Worm (Caenorhabditis elegans) whole organism, L2 larva: ENCODE data around the gene F53C11.1.
A peak's percentile ranks its signal among the peaks of the same experiment; 100 is the strongest.

Experiments used
- C34F6.9 ChIP-seq: fragments of 150-350 bp; optimal IDR thresholded peaks from 2 replicates; lab custom pipeline; 2014; ENCODE audit warnings: missing biosample characterization, missing genetic modification characterization
- F13H6.1 ChIP-seq: sonication (generic microtip); optimal IDR thresholded peaks from 2 replicates; lab custom pipeline; 2016; ENCODE audit warnings: missing genetic modification characterization, missing compliant biosample characterization
- R02D3.7 ChIP-seq: fragments of 150-350 bp; optimal IDR thresholded peaks from 2 replicates; lab custom pipeline; 2014; ENCODE audit warnings: missing biosample characterization, missing genetic modification characterization
- Y55F3AM.14 ChIP-seq: fragments of 200-800 bp; sonication (Bioruptor generic); optimal IDR thresholded peaks from 2 replicates; lab custom pipeline; 2018; ENCODE audit warnings: mild to moderate bottlenecking, missing genetic modification characterization, missing compliant biosample characterization
- ZK546.5 ChIP-seq: sonication (generic microtip); optimal IDR thresholded peaks from 2 replicates; lab custom pipeline; 2017; ENCODE audit warnings: missing biosample characterization, missing genetic modification characterization
- alr-1 ChIP-seq: fragments of 150-350 bp; optimal IDR thresholded peaks from 2 replicates; lab custom pipeline; 2014; ENCODE audit warnings: missing biosample characterization, missing genetic modification characterization
- aly-2 ChIP-seq: fragments of 150-350 bp; optimal IDR thresholded peaks from 2 replicates; lab custom pipeline; 2014; ENCODE audit warnings: missing biosample characterization, missing genetic modification characterization
- blmp-1 ChIP-seq: sonication (generic microtip); optimal IDR thresholded peaks from 2 replicates; lab custom pipeline; 2017; ENCODE audit warnings: missing genetic modification characterization, mild to moderate bottlenecking, missing compliant biosample characterization, antibody characterized with exemption, moderate library complexity; ENCODE audit not compliant: insufficient read depth
- ceh-16 ChIP-seq: fragments of 150-350 bp; optimal IDR thresholded peaks from 2 replicates; lab custom pipeline; 2014; ENCODE audit warnings: missing biosample characterization, missing genetic modification characterization
- ceh-82 ChIP-seq: fragments of 150-350 bp; optimal IDR thresholded peaks from 2 replicates; lab custom pipeline; 2014; ENCODE audit warnings: missing biosample characterization, missing genetic modification characterization
- crh-2 ChIP-seq: sonication (generic microtip); optimal IDR thresholded peaks from 2 replicates; lab custom pipeline; 2017; ENCODE audit warnings: missing biosample characterization, missing genetic modification characterization
- dmd-4 ChIP-seq: sonication (generic microtip); optimal IDR thresholded peaks from 2 replicates; lab custom pipeline; 2017; ENCODE audit warnings: missing biosample characterization, missing genetic modification characterization
- egl-27 ChIP-seq: sonication (generic microtip); optimal IDR thresholded peaks from 3 replicates; lab custom pipeline; 2017; ENCODE audit warnings: missing biosample characterization, missing genetic modification reagents, missing genetic modification characterization
- elt-1 ChIP-seq: fragments of 150-350 bp; optimal IDR thresholded peaks from 2 replicates; lab custom pipeline; 2014; ENCODE audit warnings: missing biosample characterization, missing genetic modification characterization
- elt-3 ChIP-seq: sonication (generic microtip); optimal IDR thresholded peaks from 2 replicates; lab custom pipeline; 2017; ENCODE audit warnings: missing biosample characterization, missing genetic modification characterization
- fos-1 ChIP-seq: fragments of 150-350 bp; optimal IDR thresholded peaks from 2 replicates; lab custom pipeline; 2014; ENCODE audit warnings: missing biosample characterization, missing genetic modification characterization
- gmeb-1 ChIP-seq: fragments of 150-350 bp; optimal IDR thresholded peaks from 2 replicates; lab custom pipeline; 2014; ENCODE audit warnings: missing biosample characterization, missing genetic modification characterization
- lin-11 ChIP-seq: fragments of 150-350 bp; sonication (generic microtip); optimal IDR thresholded peaks from 2 replicates; lab custom pipeline; 2014; ENCODE audit warnings: missing biosample characterization, missing genetic modification characterization, inconsistent platforms, mixed read lengths
- lin-13 ChIP-seq: fragments of 150-350 bp; optimal IDR thresholded peaks from 2 replicates; lab custom pipeline; 2014; ENCODE audit warnings: missing biosample characterization, missing genetic modification reagents, missing genetic modification characterization
- lin-39 ChIP-seq: fragments of 150-350 bp; optimal IDR thresholded peaks from 2 replicates; lab custom pipeline; 2014; ENCODE audit warnings: missing biosample characterization, missing genetic modification reagents, missing genetic modification characterization
- lsy-2 ChIP-seq, 2 experiments: fragments of 150-350 bp in 1 of 2; sonication (generic microtip) in 1 of 2; optimal IDR thresholded peaks; 2 replicates each; lab custom pipeline; 2014 to 2017; ENCODE audit warnings: missing biosample characterization in 2 of 2, missing genetic modification characterization in 2 of 2
- mab-5 ChIP-seq: fragments of 150-350 bp; optimal IDR thresholded peaks from 2 replicates; lab custom pipeline; 2014; ENCODE audit warnings: missing biosample characterization, missing genetic modification characterization
- mbf-1 ChIP-seq: sonication (generic microtip); optimal IDR thresholded peaks from 2 replicates; lab custom pipeline; 2017; ENCODE audit warnings: missing biosample characterization, missing genetic modification characterization
- mdl-1 ChIP-seq, 2 experiments: fragments of 150-350 bp in 1 of 2; sonication (generic microtip) in 1 of 2; optimal IDR thresholded peaks; 2 replicates each; lab custom pipeline; 2017; ENCODE audit warnings: missing biosample characterization in 2 of 2, missing genetic modification characterization in 2 of 2
- nhr-10 ChIP-seq: sonication (generic microtip); optimal IDR thresholded peaks from 2 replicates; lab custom pipeline; 2017; ENCODE audit warnings: missing biosample characterization, missing genetic modification characterization
- nhr-11 ChIP-seq: fragments of 150-350 bp; optimal IDR thresholded peaks from 2 replicates; lab custom pipeline; 2014; ENCODE audit warnings: missing biosample characterization, missing genetic modification characterization
- nhr-12 ChIP-seq: fragments of 150-350 bp; optimal IDR thresholded peaks from 2 replicates; lab custom pipeline; 2014; ENCODE audit warnings: missing biosample characterization, missing genetic modification characterization
- nhr-129 ChIP-seq: fragments of 150-350 bp; optimal IDR thresholded peaks from 2 replicates; lab custom pipeline; 2014; ENCODE audit warnings: missing biosample characterization, missing genetic modification characterization
- nhr-21 ChIP-seq: fragments of 150-350 bp; optimal IDR thresholded peaks from 2 replicates; lab custom pipeline; 2014; ENCODE audit warnings: missing biosample characterization, missing genetic modification characterization
- nhr-23 ChIP-seq: fragments of 150-350 bp; optimal IDR thresholded peaks from 2 replicates; lab custom pipeline; 2014; ENCODE audit warnings: missing biosample characterization, missing genetic modification reagents, missing genetic modification characterization
- nhr-237 ChIP-seq: fragments of 150-350 bp; optimal IDR thresholded peaks from 2 replicates; lab custom pipeline; 2014; ENCODE audit warnings: missing biosample characterization, missing genetic modification characterization
- nhr-25 ChIP-seq: fragments of 150-350 bp; sonication (generic microtip); optimal IDR thresholded peaks from 3 replicates; lab custom pipeline; 2014; ENCODE audit warnings: missing biosample characterization, missing genetic modification characterization
- nhr-6 ChIP-seq: fragments of 150-350 bp; optimal IDR thresholded peaks from 2 replicates; lab custom pipeline; 2014; ENCODE audit warnings: missing biosample characterization, missing genetic modification characterization
- nhr-77 ChIP-seq: fragments of 150-350 bp; optimal IDR thresholded peaks from 2 replicates; lab custom pipeline; 2014; ENCODE audit warnings: missing biosample characterization, missing genetic modification characterization
- peb-1 ChIP-seq: fragments of 150-350 bp; optimal IDR thresholded peaks from 2 replicates; lab custom pipeline; 2014; ENCODE audit warnings: missing biosample characterization, missing genetic modification characterization
- sem-4 ChIP-seq: fragments of 150-350 bp; optimal IDR thresholded peaks from 2 replicates; lab custom pipeline; 2014; ENCODE audit warnings: missing biosample characterization, missing genetic modification reagents, missing genetic modification characterization
- skn-1 ChIP-seq: sonication (generic microtip); optimal IDR thresholded peaks from 2 replicates; lab custom pipeline; 2017; ENCODE audit warnings: missing biosample characterization, missing genetic modification characterization
- sma-3 ChIP-seq: sonication (generic microtip); optimal IDR thresholded peaks from 2 replicates; lab custom pipeline; 2016; ENCODE audit warnings: missing genetic modification reagents, missing genetic modification characterization, missing compliant biosample characterization
- sma-9 ChIP-seq, 2 experiments: fragments of 150-350 bp in 1 of 2; sonication (generic microtip) in 1 of 2; optimal IDR thresholded peaks; 2 replicates each; lab custom pipeline; 2014 to 2016; ENCODE audit warnings: missing genetic modification characterization in 2 of 2, mild to moderate bottlenecking in 1 of 2, missing biosample characterization in 1 of 2, missing compliant biosample characterization in 1 of 2, missing genetic modification reagents in 1 of 2, moderate library complexity in 1 of 2
- snpc-4 ChIP-seq: fragments of 150-350 bp; optimal IDR thresholded peaks from 2 replicates; lab custom pipeline; 2014; ENCODE audit warnings: missing biosample characterization, missing genetic modification characterization
- unc-39 ChIP-seq: fragments of 150-350 bp; optimal IDR thresholded peaks from 2 replicates; lab custom pipeline; 2014; ENCODE audit warnings: missing biosample characterization, missing genetic modification characterization
- unc-55 ChIP-seq: fragments of 150-350 bp; sonication (generic microtip); optimal IDR thresholded peaks from 3 replicates; lab custom pipeline; 2014; ENCODE audit warnings: missing biosample characterization, missing genetic modification reagents, missing genetic modification characterization
- unc-62 ChIP-seq: fragments of 150-350 bp; optimal IDR thresholded peaks from 2 replicates; lab custom pipeline; 2014; ENCODE audit warnings: missing biosample characterization, missing genetic modification reagents, missing genetic modification characterization
- zag-1 ChIP-seq: fragments of 150-350 bp; optimal IDR thresholded peaks from 2 replicates; lab custom pipeline; 2014; ENCODE audit warnings: missing biosample characterization, missing genetic modification characterization
- ztf-1 ChIP-seq: fragments of 200-800 bp; sonication (Bioruptor generic); conservative IDR thresholded peaks from 2 replicates; pipeline ENCODE4 v1.3.6; 2022; ENCODE audit warnings: missing genetic modification characterization, missing compliant biosample characterization
- ztf-11 ChIP-seq: sonication (generic microtip); optimal IDR thresholded peaks from 2 replicates; lab custom pipeline; 2017; ENCODE audit warnings: missing biosample characterization, missing genetic modification characterization
- ztf-4 ChIP-seq: fragments of 150-350 bp; optimal IDR thresholded peaks from 2 replicates; lab custom pipeline; 2014; ENCODE audit warnings: missing biosample characterization, missing genetic modification characterization

The F53C11.1 gene

DNA sequence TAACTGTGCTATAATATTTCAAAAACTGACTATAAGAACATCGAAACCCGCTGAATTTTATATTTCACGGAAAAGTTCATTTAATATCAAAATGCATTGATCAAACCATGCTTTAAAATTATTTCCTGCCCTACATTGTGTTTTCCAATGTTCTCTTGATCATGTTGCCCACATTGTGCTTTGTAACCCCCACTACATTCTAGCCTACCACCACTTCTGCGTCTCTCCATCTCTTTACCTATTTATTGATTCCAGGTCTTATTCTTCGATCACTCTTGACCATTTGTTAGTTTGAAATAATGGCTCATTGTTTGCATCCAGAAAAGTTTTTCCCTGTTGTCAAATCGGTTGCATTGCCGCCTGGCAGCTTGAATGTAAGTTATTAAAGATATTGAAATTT is 6.6 kb downstream of the F53C11.1 start, which contains the start of gene decr-1.1:
decr-1.1 (plus strand) TSS at position 210 of the 400 bp plus-strand sequence.
- TF ChIP-seq lsy-2 (tag; optimal IDR thresholded peaks at IDR 0.05; lab: Kevin White, UChicago) = no peak
- no peak for TF ChIP-seq ztf-11 (tag; lab: Kevin White, UChicago)
- no peak for TF ChIP-seq nhr-11 (tag; lab: Kevin White, UChicago)
- TF ChIP-seq mdl-1 (tag; optimal IDR thresholded peaks at IDR 0.05; lab: Kevin White, UChicago) = no peak
- TF ChIP-seq sma-9 (GFP tag; optimal IDR thresholded peaks at IDR 0.05; lab: Kevin White, UChicago) = peak; percentile 34
- no peak for TF ChIP-seq sma-9 (tag; optimal IDR thresholded peaks at IDR 0.05; lab: Kevin White, UChicago)
- no peak for TF ChIP-seq ceh-82 (tag; lab: Kevin White, UChicago)
- TF ChIP-seq aly-2 (tag; lab: Kevin White, UChicago) = no peak
- no peak for TF ChIP-seq nhr-25 (tag; lab: Kevin White, UChicago)
- TF ChIP-seq fos-1 (tag; lab: Kevin White, UChicago) = peak; percentile 26
- peak; percentile 4 for TF ChIP-seq nhr-129 (tag; lab: Kevin White, UChicago)
- TF ChIP-seq unc-62 (GFP tag; lab: Kevin White, UChicago) = no peak
- no peak for TF ChIP-seq unc-55 (GFP tag; lab: Kevin White, UChicago)

DNA sequence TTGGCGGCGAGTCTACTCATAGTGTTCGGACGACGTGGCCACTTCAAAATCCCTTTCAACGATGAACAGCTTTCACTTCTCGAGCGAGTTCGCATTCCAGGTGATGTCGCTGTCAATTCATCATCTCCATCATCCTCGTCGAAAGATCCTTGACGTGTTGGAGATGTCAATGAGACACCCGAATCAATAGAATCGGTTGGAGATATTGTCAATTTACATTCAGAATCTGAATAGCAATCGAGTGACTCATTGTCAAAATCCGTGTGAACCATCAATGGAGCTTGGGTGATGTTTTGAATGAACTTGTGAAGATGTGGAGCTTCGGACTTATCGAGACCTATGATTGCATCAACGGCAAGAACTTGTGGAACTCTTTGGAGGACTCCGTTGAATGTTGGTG is 10.2 kb downstream of the F53C11.1 start:
- no peak for TF ChIP-seq nhr-77 (tag; lab: Kevin White, UChicago)
- no peak for TF ChIP-seq ZK546.5
- no peak for TF ChIP-seq Y55F3AM.14 (GFP tag; lab: Kevin White, UChicago)

- TF ChIP-seq nhr-23 (tag; lab: Kevin White, UChicago) = no peak
- no peak for TF ChIP-seq ztf-1
- no peak for TF ChIP-seq zag-1 (tag; lab: Kevin White, UChicago)
- TF ChIP-seq dmd-4 (tag; lab: Kevin White, UChicago) = no peak
- TF ChIP-seq unc-62 (GFP tag; lab: Kevin White, UChicago) = no peak
- TF ChIP-seq nhr-6 (tag; lab: Kevin White, UChicago) = no peak
- TF ChIP-seq ztf-11 (tag; lab: Kevin White, UChicago) = no peak
- peak; percentile 13 for TF ChIP-seq nhr-129 (tag; lab: Kevin White, UChicago)
- TF ChIP-seq unc-55 (GFP tag; lab: Kevin White, UChicago) = no peak
- TF ChIP-seq alr-1 (tag; lab: Kevin White, UChicago) = no peak
- TF ChIP-seq lin-13 = peak; percentile 16
- no peak for TF ChIP-seq lin-11 (tag; lab: Kevin White, UChicago)
- TF ChIP-seq nhr-11 (tag; lab: Kevin White, UChicago) = no peak
- TF ChIP-seq ceh-82 (tag; lab: Kevin White, UChicago) = no peak
- no peak for TF ChIP-seq nhr-77 (tag; lab: Kevin White, UChicago)
- TF ChIP-seq aly-2 (tag; lab: Kevin White, UChicago) = no peak
- no peak for TF ChIP-seq peb-1 (tag; lab: Kevin White, UChicago)
- no peak for TF ChIP-seq skn-1 (tag; lab: Kevin White, UChicago)
- no peak for TF ChIP-seq elt-3 (tag; lab: Kevin White, UChicago)
- TF ChIP-seq sem-4 = no peak
- TF ChIP-seq lsy-2 (tag; optimal IDR thresholded peaks at IDR 0.05; lab: Kevin White, UChicago) = peak in 1 of 2 experiments; percentile 77
- TF ChIP-seq Y55F3AM.14 (GFP tag; lab: Kevin White, UChicago) = no peak
- TF ChIP-seq ztf-4 (tag; lab: Kevin White, UChicago) = no peak
- TF ChIP-seq nhr-21 = no peak
- peak; percentile 94 for TF ChIP-seq sma-9 (GFP tag; optimal IDR thresholded peaks at IDR 0.05; lab: Kevin White, UChicago)
- TF ChIP-seq sma-9 (tag; optimal IDR thresholded peaks at IDR 0.05; lab: Kevin White, UChicago) = no peak
- TF ChIP-seq mdl-1 (tag; optimal IDR thresholded peaks at IDR 0.05; lab: Kevin White, UChicago) = no peak
- no peak for TF ChIP-seq ceh-16 (tag; lab: Kevin White, UChicago)
- no peak for TF ChIP-seq mab-5 (tag; lab: Kevin White, UChicago)
- TF ChIP-seq F13H6.1 (tag; lab: Kevin White, UChicago) = peak; percentile 26
- TF ChIP-seq lin-39 = no peak
- no peak for TF ChIP-seq nhr-12 (tag; lab: Kevin White, UChicago)
- no peak for TF ChIP-seq elt-1
- no peak for TF ChIP-seq ZK546.5
- no peak for TF ChIP-seq unc-39 (tag; lab: Kevin White, UChicago)
- peak; percentile 0 for TF ChIP-seq egl-27
- no peak for TF ChIP-seq blmp-1 (tag; lab: Kevin White, UChicago)
- TF ChIP-seq crh-2 (tag; lab: Kevin White, UChicago) = peak; percentile 49
- no peak for TF ChIP-seq mbf-1 (tag; lab: Kevin White, UChicago)
- TF ChIP-seq C34F6.9 = peak; percentile 71
- no peak for TF ChIP-seq snpc-4 (tag; lab: Kevin White, UChicago)
- TF ChIP-seq gmeb-1 (tag; lab: Kevin White, UChicago) = peak; percentile 17
- TF ChIP-seq sma-3 (GFP tag; lab: Kevin White, UChicago) = peak; percentile 94
- TF ChIP-seq R02D3.7 (tag; lab: Kevin White, UChicago) = no peak
- no peak for TF ChIP-seq nhr-10 (tag; lab: Kevin White, UChicago)
- TF ChIP-seq nhr-237 (tag; lab: Kevin White, UChicago) = no peak
These were observed 11.8 kb downstream of the F53C11.1 start, which contains the start of the genes F53C11.4 and F53C11.5 for ce11 chrV:13787225-13787898. Gene F53C11.4, minus strand, starts transcription at chrV:13787352. Gene F53C11.5, plus strand, starts transcription at chrV:13787549.
